Worm (Caenorhabditis elegans) whole organism, midembryonic: ENCODE measurements around the gene unc-2.

Experiments used
- T22C8.4 ChIP-seq: fragments of 200-800 bp; sonication (Bioruptor generic); IDR thresholded peaks from 2 replicates; pipeline ENCODE4 v1.3.6; 2022; ENCODE audit warnings: missing genetic modification characterization, missing compliant biosample characterization
- cog-1 ChIP-seq: sonication (generic microtip); optimal IDR thresholded peaks from 2 replicates; lab custom pipeline; 2016; ENCODE audit warnings: missing genetic modification characterization, missing compliant biosample characterization
- flt-1 ChIP-seq: fragments of 200-800 bp; sonication (Bioruptor generic); IDR thresholded peaks from 2 replicates; pipeline ENCODE4 v1.3.6; 2022; ENCODE audit warnings: missing genetic modification characterization, missing compliant biosample characterization
- klf-2 ChIP-seq: fragments of 200-800 bp; sonication (Bioruptor generic); conservative IDR thresholded peaks from 2 replicates; pipeline ENCODE4 v1.3.6; 2022; ENCODE audit warnings: missing genetic modification reagents, missing genetic modification characterization, missing compliant biosample characterization
- med-1 ChIP-seq: sonication (generic microtip); optimal IDR thresholded peaks from 2 replicates; lab custom pipeline; 2017; ENCODE audit warnings: missing genetic modification characterization, mild to moderate bottlenecking, missing compliant biosample characterization, antibody characterized with exemption, missing genetic modification reagents; ENCODE audit not compliant: insufficient read depth
- ref-1 ChIP-seq: fragments of 200-800 bp; sonication (Bioruptor generic); conservative IDR thresholded peaks from 2 replicates; pipeline ENCODE4 v1.3.6; 2022; ENCODE audit warnings: missing genetic modification reagents, missing genetic modification characterization, missing compliant biosample characterization
- ztf-23 ChIP-seq: fragments of 200-800 bp; sonication (Bioruptor generic); IDR thresholded peaks from 2 replicates; pipeline ENCODE4 v1.3.6; 2022; ENCODE audit warnings: missing genetic modification reagents, missing genetic modification characterization, missing compliant biosample characterization
- ztf-29 ChIP-seq: fragments of 200-800 bp; sonication (Bioruptor generic); IDR thresholded peaks from 2 replicates; pipeline ENCODE4 v1.3.6; 2022; ENCODE audit warnings: missing genetic modification reagents, missing genetic modification characterization, missing compliant biosample characterization

unc-2 gene

DNA sequence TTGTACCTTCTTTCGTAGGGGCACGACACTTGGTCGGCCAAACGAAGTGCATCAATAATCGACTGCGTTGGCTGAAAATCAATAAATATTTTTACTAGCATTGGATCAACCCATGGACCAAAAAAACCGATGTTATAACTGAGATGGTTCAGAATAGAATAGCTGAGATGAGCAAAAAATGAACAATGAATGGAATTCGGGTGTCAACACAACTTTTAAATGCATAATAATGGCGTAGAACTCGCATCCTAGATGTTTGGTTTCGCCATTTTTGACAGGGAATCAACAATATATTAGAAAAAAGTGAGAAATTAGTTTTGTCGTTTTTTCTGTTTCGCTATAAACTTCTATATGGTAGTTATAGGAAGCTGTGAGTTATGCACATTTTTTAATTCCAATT, 99.1 kb downstream of the unc-2 start, which contains the start of gene F54G2.1:
TSS of gene F54G2.1 (minus strand) at position 101 of the 400 bp plus-strand sequence.
- no peak for TF ChIP-seq ztf-29 (GFP tag; lab: Robert Waterston, UW)
- TF ChIP-seq ref-1 (GFP tag; lab: Robert Waterston, UW): no peak
- TF ChIP-seq ztf-23 (GFP tag; lab: Robert Waterston, UW): no peak
- TF ChIP-seq med-1 (GFP tag; lab: Kevin White, UChicago): no peak
- TF ChIP-seq flt-1 (GFP tag; lab: Robert Waterston, UW): no peak

DNA sequence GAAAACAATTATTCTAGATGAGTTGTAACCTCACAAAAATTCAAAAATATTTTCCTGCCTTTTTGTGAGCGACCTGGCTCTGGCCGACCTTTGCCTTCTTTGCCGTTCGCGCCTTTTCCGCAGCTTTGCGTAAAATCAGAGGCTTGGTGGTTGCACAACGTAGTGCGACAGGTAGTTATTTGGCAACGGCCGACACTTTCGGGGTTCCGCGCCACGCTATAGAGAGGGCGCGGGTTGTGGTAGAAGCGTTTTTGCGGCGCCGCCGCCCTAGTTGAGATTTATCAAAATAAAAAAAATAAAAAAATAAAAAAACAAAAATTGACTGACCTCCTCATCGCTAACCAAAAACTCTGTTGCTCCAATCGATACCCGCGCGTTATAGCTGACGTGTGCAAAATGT, 99.5 kb downstream of the unc-2 start:
- TF ChIP-seq T22C8.4 (GFP tag; lab: Robert Waterston, UW) (peak; percentile 8; the same call in 1 of the 2 replicates), cog-1 (tag; lab: Kevin White, UChicago) (no peak), klf-2 (GFP tag; lab: Robert Waterston, UW) (no peak), ref-1 (GFP tag; lab: Robert Waterston, UW) (no peak)
